Worm (Caenorhabditis elegans): ENCODE results near the gene ada-2.

DNA sequence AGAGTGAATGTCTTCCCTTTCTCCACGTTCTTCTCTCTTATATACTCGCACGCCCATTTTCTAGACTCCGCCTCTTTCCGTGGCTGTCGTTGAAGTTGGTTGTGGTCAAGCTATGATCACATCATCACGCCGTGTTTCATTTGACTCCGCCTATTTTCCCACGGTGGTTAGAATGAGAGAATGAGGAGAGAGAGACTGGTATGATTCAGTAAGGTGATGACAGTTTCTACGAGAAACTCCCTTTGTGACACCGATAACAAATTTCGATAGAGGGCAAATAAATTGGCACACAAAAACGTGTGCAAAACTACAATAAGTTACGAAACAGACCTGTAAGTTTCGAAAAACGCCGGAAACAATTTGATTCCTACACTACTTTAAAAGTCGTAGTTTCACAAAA lies 28.5 kb downstream of the ada-2 start:
- TF ChIP-seq dao-5 (tag; optimal IDR thresholded peaks at IDR 0.05): no peak
- no peak for TF ChIP-seq him-1 (tag; optimal IDR thresholded peaks at IDR 0.05)
- no peak for TF ChIP-seq W03F9.2 (tag; optimal IDR thresholded peaks at IDR 0.05)
